Fruit fly (Drosophila melanogaster): ENCODE data around the gene Hsp83.

The Hsp83 gene

DNA sequence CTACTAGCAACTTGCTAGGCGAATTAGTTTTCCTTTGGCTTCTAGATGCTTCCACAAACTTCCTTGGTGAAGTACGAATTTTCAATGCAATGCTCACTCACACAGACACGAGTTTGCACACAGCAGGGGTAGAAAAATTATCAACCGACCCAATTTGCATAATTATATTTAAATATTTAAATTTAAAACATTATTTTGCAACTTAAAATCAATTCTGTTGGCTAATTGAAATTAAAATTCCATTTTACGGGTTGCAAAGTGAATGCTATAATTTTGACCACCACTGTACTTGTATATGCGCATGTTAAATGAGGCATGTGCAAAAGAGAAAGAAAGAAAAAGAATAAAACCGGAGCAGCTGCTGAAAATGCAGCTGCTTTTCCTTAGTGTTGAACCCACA lies 1.3 kb downstream of the Hsp83 start:
- TF ChIP-seq Dll (optimal IDR thresholded peaks at IDR 0.05) (no peak), usp (GFP tag; optimal IDR thresholded peaks at IDR 0.05) (no peak)

DNA sequence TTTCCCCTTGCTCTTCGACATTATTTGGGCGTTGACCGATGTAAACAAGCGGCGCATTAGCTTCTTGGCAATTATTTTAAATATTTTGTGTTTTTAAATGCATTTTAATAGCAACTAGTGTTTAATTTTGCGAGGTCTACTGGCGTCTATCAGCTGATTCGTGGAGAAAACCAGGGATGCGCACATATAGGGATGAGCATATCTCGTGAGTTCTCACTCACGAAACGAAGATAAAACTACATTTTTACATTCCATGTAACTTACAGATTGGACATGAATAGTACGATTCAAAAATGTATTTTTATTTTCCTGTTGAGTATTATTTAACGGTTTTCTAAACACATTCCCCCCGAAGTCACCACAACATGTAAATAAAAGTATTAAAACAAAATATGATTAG lies 4.7 kb downstream of the Hsp83 start, which contains the start of gene CG14966:
CG14966 (minus strand) TSS at position 168 of the 400 bp plus-strand sequence.
- TF ChIP-seq psq (optimal IDR thresholded peaks at IDR 0.05) = no peak
- no peak for TF ChIP-seq EcR (GFP tag; optimal IDR thresholded peaks at IDR 0.05)
- no peak for TF ChIP-seq pan (optimal IDR thresholded peaks at IDR 0.05)
- no peak for TF ChIP-seq CG8478 (optimal IDR thresholded peaks at IDR 0.05)
- no peak for TF ChIP-seq usp (GFP tag; optimal IDR thresholded peaks at IDR 0.05)
- no peak for TF ChIP-seq Dll (optimal IDR thresholded peaks at IDR 0.05)

DNA sequence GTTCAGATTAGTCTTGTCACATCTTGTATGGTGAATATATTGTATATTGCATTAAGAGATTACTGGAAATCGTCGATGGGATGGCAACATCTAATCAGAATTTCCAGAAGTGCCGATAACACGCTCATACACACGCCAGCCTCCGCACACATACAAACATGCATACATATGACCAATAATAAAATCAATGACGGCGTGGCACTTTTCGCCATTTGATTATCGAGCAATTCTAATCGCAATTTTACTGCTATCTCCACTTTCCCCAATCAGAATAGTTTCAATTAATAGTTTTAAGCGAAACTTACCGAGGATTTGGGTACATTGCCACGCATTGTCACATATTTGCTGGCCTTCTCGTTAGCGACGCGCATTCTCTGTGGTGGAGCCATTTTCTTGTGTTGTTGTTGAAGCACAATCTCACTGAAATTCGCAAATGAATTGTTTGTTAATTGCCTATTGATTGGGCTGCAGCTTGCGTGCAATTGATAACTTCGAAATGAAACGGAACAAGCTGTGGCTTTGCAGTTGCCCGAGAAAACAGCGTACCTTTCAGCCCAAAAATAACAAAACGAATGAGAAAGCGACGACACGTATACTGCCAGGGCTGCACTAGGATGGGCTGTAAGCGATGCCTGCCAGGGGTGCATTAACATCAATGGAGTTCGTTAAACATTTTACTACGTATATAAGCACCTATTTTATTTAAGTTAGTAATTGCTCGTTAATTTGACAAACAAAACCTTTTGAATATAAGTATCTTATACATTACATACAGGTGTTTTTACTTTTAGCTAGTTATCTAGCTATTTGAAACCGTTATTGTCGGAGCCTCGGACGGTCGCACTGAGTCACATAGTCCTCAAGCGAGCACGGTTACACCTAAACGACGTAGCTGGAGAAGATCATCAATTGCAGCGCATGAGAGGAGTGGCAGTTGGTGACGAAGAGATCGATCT lies 6.0 kb downstream of the Hsp83 start, which contains the start of the genes CG32276 and gry:
CG32276 (minus strand) TSS at position 601 of the 956 bp plus-strand sequence.
gry (plus strand) TSS at position 644 of the 956 bp plus-strand sequence.
- TF ChIP-seq CG8478 (optimal IDR thresholded peaks at IDR 0.05) (no peak), usp (GFP tag; optimal IDR thresholded peaks at IDR 0.05) (no peak), pan (optimal IDR thresholded peaks at IDR 0.05) (no peak), psq (optimal IDR thresholded peaks at IDR 0.05) (no peak), Dll (optimal IDR thresholded peaks at IDR 0.05) (no peak), EcR (GFP tag; optimal IDR thresholded peaks at IDR 0.05) (no peak)

DNA sequence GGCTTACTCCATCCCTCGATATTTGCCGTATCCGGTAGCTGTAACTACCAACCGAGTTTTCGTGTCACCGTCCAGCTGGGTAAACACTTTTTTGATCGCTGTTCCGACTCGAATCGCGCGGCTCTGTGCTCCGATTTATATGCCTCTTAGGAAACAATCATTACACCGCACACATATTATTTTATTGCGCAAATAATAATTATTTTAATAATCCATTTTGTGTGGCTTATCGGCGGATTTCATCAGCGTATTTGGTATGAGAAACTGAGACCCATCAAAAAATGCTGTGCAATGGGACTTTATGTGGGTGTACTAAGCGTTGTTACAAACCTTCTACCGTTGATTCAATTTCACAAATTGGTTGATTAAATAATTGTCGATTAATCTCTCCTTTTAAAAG lies 10.3 kb downstream of the Hsp83 start, which contains the start of gene CG32271:
CG32271 (minus strand) TSS at position 101 of the 400 bp plus-strand sequence.
- no peak for TF ChIP-seq pan (optimal IDR thresholded peaks at IDR 0.05)

DNA sequence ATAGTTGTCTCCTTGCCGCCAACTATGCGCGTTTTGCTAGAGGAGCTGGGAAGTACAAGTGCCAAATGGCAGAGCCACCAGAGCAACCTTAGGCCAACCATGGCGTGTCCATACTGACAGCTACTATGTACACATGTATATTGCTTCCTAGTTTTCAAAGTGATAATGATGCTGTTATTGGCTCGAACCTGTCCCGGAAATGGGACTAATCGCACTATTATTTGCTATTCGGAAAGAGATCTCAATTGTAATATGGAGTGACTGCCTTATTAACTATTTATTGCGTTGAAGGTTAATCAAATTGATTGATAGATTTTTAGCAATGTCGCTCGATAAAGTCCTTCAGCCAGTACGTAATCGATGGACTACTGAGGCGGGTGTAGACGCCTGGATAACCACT lies 11.6 kb downstream of the Hsp83 start, which contains the start of gene CG33159:
CG33159 (minus strand) TSS at position 101 of the 400 bp plus-strand sequence.
- TF ChIP-seq CG8478 (optimal IDR thresholded peaks at IDR 0.05) = no peak
- TF ChIP-seq psq (optimal IDR thresholded peaks at IDR 0.05) = no peak
- no peak for TF ChIP-seq usp (GFP tag; optimal IDR thresholded peaks at IDR 0.05)
- TF ChIP-seq pan (optimal IDR thresholded peaks at IDR 0.05) = no peak
- TF ChIP-seq Dll (optimal IDR thresholded peaks at IDR 0.05) = no peak
- TF ChIP-seq EcR (GFP tag; optimal IDR thresholded peaks at IDR 0.05) = no peak

DNA sequence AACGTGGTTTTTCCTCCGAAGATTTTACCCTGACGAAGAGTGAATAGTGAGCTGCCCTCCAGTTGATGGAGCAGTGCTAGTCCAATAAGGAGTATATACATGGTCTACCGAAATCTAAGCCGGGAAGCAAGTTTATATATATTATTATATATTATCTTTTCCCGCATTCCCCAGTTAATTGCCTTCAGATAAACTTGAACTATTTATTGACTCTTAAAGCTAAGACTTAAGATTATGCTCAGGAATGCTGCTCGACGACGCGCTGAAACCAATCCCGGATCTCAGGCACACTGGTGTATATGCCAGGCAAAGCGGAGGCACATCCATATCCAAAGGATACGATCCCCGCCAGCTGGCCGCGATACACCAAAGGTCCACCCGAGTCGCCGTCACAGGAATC lies 12.6 kb downstream of the Hsp83 start, which contains the start of gene CG32277:
CG32277 (minus strand) TSS at position 101 of the 400 bp plus-strand sequence.
- TF ChIP-seq pan (optimal IDR thresholded peaks at IDR 0.05) = no peak
- TF ChIP-seq psq (optimal IDR thresholded peaks at IDR 0.05) = no peak
- no peak for TF ChIP-seq EcR (GFP tag; optimal IDR thresholded peaks at IDR 0.05)
- no peak for TF ChIP-seq usp (GFP tag; optimal IDR thresholded peaks at IDR 0.05)
- TF ChIP-seq Dll (optimal IDR thresholded peaks at IDR 0.05) = no peak
- no peak for TF ChIP-seq CG8478 (optimal IDR thresholded peaks at IDR 0.05)

DNA sequence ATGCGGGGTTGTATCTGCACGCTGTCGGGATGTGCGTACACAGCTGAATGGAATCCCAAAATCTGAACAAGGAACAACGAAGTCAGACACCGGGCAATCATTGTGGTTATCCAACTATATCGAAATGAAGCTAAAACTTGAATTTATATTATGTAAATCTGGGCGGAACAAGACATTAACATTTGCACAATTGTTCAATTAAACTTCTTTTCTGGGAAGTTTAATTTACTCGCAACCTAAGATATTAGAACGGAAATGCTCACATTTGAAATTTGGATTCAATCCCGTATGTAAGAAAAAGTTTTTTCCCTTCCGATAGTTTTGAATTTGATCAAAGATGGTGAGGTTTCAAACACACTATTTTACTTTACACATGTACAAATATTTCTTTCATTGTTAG lies 13.5 kb downstream of the Hsp83 start, which contains the start of gene CG33160:
CG33160 (minus strand) TSS at position 101 of the 400 bp plus-strand sequence.
- no peak for TF ChIP-seq Dll (optimal IDR thresholded peaks at IDR 0.05)
- no peak for TF ChIP-seq CG8478 (optimal IDR thresholded peaks at IDR 0.05)
- no peak for TF ChIP-seq EcR (GFP tag; optimal IDR thresholded peaks at IDR 0.05)
- no peak for TF ChIP-seq usp (GFP tag; optimal IDR thresholded peaks at IDR 0.05)
- TF ChIP-seq psq (optimal IDR thresholded peaks at IDR 0.05) = no peak
- TF ChIP-seq pan (optimal IDR thresholded peaks at IDR 0.05) = no peak

DNA sequence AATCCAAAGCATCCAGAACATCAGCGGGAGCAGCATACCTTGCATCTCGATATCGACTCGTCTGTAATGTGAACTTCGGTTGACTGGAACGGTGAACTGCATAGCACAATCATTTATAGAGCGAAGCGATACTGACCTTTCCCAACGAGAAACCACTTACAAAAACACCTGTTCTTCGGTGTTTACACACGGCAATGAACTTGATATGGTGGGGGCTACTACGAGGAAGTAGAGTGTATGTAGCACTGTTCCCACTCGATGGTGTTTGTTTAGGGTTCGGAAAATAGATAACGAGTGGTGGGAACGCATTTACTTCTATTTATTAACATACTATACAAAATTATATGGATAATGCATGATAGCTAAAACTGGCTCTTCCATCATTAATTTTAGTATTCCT lies 16.1 kb downstream of the Hsp83 start, which contains the start of the genes CG32269 and CG32270:
CG32269 (minus strand) TSS at position 91 of the 400 bp plus-strand sequence.
CG32270 (minus strand) TSS at position 91 of the 400 bp plus-strand sequence.
- TF ChIP-seq EcR (GFP tag; optimal IDR thresholded peaks at IDR 0.05) (no peak), psq (optimal IDR thresholded peaks at IDR 0.05) (no peak), usp (GFP tag; optimal IDR thresholded peaks at IDR 0.05) (no peak), Dll (optimal IDR thresholded peaks at IDR 0.05) (no peak)

DNA sequence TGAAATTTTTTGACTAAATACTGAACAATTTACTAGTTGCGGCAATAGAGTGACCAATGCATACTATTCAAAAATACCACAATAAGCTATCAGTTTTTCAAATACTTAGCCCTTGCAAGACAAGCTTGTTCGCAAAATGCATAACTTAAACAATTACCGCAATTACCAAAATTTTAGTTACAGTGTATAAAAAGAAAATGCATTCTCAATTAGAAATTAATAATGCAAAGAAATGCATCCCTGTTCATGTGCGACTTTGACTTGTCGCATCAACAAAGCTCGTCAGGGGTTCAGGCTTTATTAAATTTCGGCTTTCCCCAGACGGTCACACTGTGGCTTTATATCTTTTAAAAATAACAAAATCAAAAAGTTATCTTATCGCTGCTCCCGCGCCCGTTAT lies 26.1 kb downstream of the Hsp83 start, which contains the start of the genes hob and nSMase:
hob (minus strand) TSS at position 62 of the 400 bp plus-strand sequence.
nSMase (plus strand) TSS at position 298 of the 400 bp plus-strand sequence.
- no peak for TF ChIP-seq CG8478 (optimal IDR thresholded peaks at IDR 0.05)
- TF ChIP-seq usp (GFP tag; optimal IDR thresholded peaks at IDR 0.05) = no peak
- no peak for TF ChIP-seq Dll (optimal IDR thresholded peaks at IDR 0.05)
- no peak for TF ChIP-seq EcR (GFP tag; optimal IDR thresholded peaks at IDR 0.05)

DNA sequence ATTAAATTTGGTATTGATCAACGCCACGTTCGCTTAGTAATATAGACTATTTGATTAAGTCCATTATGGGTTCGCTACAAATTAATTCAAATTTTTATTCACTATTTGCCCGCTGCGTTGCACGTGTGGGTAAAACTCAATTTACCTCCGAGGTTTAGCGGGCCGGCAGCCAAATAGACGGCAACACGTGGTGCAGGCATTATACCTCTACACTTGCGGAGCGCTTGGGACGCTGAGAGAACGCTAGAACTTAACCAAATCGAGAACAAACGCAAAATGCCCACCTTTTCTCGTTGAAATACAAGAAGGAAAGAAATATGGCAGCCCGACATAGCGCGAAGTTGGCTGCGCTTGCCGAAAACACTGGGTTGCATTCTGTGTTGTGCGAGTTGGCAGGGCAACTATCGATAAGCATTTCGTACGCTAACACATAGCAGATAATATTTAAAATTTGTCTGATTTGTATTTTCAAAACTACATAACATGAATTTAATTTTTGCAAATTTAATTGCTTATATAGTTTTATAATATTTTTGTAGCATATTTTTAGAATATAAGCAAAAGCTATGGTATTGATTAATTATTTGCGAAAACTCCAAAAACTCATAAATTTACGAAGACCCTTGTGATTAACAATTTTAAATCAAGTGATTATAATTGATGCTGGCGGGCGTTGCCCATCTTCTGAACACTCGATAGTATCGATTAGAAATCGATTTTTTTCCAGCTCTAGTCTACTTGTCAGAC lies 30.0 kb downstream of the Hsp83 start, which contains the start of the genes RpL28 and eIF1:
RpL28 (minus strand) TSS at position 318 of the 747 bp plus-strand sequence.
eIF1 (plus strand) TSS at position 699 of the 747 bp plus-strand sequence.
- TF ChIP-seq EcR (GFP tag; optimal IDR thresholded peaks at IDR 0.05) (no peak), psq (optimal IDR thresholded peaks at IDR 0.05) (no peak), pan (optimal IDR thresholded peaks at IDR 0.05) (no peak), Dll (optimal IDR thresholded peaks at IDR 0.05) (no peak), usp (GFP tag; optimal IDR thresholded peaks at IDR 0.05) (no peak), CG8478 (optimal IDR thresholded peaks at IDR 0.05) (no peak)

DNA sequence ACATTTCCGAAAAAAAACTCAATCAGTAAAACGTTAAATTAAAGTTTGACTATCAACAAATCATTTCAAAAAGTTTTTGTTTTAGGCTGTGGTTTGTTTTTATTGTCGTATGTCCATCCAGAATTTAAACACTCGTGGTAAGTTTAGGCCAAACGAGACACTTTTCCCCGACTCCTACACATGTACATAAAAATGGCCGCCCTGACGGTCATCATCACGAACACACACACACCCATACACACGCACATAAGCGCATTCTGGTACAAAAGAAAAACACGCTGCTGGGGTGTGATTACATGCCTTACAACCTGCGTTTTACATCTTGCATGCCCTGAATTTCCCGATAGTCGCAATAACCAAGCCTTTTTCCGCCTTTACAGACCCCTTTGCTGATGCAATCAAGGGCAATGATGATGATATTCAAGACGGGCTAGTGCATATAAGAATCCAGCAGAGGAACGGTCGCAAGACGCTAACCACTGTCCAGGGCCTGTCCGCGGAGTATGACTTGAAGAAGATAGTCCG lies 30.7 kb downstream of the Hsp83 start:
- TF ChIP-seq pan (optimal IDR thresholded peaks at IDR 0.05) (no peak), CG8478 (optimal IDR thresholded peaks at IDR 0.05) (no peak), Dll (optimal IDR thresholded peaks at IDR 0.05) (no peak), usp (GFP tag; optimal IDR thresholded peaks at IDR 0.05) (no peak), psq (optimal IDR thresholded peaks at IDR 0.05) (no peak), EcR (GFP tag; optimal IDR thresholded peaks at IDR 0.05) (no peak)

Data from whole organism.